Fruit fly (Drosophila melanogaster) whole organism, prepupa: ENCODE data around the gene Coa8.

Experiments
- CG10669 ChIP-seq: fragments of 200-800 bp; sonication (Bioruptor generic); optimal IDR thresholded peaks from 3 replicates; lab custom pipeline; 2018; ENCODE audit warnings: missing biosample characterization, mild to moderate bottlenecking, missing genetic modification characterization, moderate library complexity
- CG6854 ChIP-seq: fragments of 200-800 bp; sonication (Bioruptor generic); optimal IDR thresholded peaks from 2 replicates; lab custom pipeline; 2017; ENCODE audit warnings: missing biosample characterization, mild to moderate bottlenecking, missing genetic modification characterization
- CG8119 ChIP-seq: fragments of 200-800 bp; sonication (Bioruptor generic); IDR thresholded peaks from 3 replicates; pipeline ENCODE4 v1.3.6; 2022; ENCODE audit warnings: missing biosample characterization, missing genetic modification characterization
- CG8319 ChIP-seq: fragments of 200-800 bp; sonication (Bioruptor generic); optimal IDR thresholded peaks from 3 replicates; lab custom pipeline; 2016; ENCODE audit warnings: missing biosample characterization, missing genetic modification characterization
- CG8632 ChIP-seq: fragments of 200-800 bp; sonication (Bioruptor generic); optimal IDR thresholded peaks from 3 replicates; lab custom pipeline; 2016; ENCODE audit warnings: missing biosample characterization, missing genetic modification characterization
- CG9139 ChIP-seq: fragments of 200-800 bp; sonication (Bioruptor generic); optimal IDR thresholded peaks from 3 replicates; lab custom pipeline; 2017; ENCODE audit warnings: missing biosample characterization, mild to moderate bottlenecking, missing genetic modification characterization
- Ets21C ChIP-seq: fragments of 200-800 bp; sonication (Bioruptor generic); optimal IDR thresholded peaks from 3 replicates; lab custom pipeline; 2016; ENCODE audit warnings: missing biosample characterization, missing genetic modification characterization
- Sox102F ChIP-seq: fragments of 200-800 bp; sonication (Bioruptor generic); optimal IDR thresholded peaks from 2 replicates; lab custom pipeline; 2016; ENCODE audit warnings: missing biosample characterization, mild to moderate bottlenecking, missing genetic modification characterization
- Sox14 ChIP-seq: fragments of 200-800 bp; sonication (Bioruptor generic); optimal IDR thresholded peaks from 3 replicates; lab custom pipeline; 2016; ENCODE audit warnings: missing biosample characterization, missing genetic modification characterization
- achi ChIP-seq: fragments of 200-800 bp; sonication (Bioruptor generic); optimal IDR thresholded peaks from 3 replicates; lab custom pipeline; 2016; ENCODE audit warnings: missing biosample characterization, missing genetic modification characterization
- eg ChIP-seq: fragments of 200-800 bp; sonication (Bioruptor generic); IDR thresholded peaks from 3 replicates; pipeline ENCODE4 v1.3.6; 2022; ENCODE audit warnings: missing biosample characterization, missing genetic modification characterization
- net ChIP-seq: fragments of 200-800 bp; sonication (Bioruptor generic); optimal IDR thresholded peaks from 3 replicates; lab custom pipeline; 2016; ENCODE audit warnings: missing biosample characterization, missing genetic modification characterization
- svp ChIP-seq: fragments of 200-800 bp; sonication (Bioruptor generic); peaks from one replicate; lab custom pipeline; 2016; ENCODE audit warnings: missing biosample characterization, missing genetic modification characterization
- topi ChIP-seq: fragments of 200-800 bp; sonication (Bioruptor generic); optimal IDR thresholded peaks from 3 replicates; lab custom pipeline; 2016; ENCODE audit warnings: missing biosample characterization, missing genetic modification characterization

- peak; percentile 27 for TF ChIP-seq CG6854
- peak; percentile 40 for TF ChIP-seq CG9139 (GFP tag; lab: Kevin White, UChicago)
- peak; percentile 36 for TF ChIP-seq topi (GFP tag; lab: Kevin White, UChicago)
- TF ChIP-seq CG8632 (GFP tag; lab: Kevin White, UChicago) = no peak
- peak; percentile 67 for TF ChIP-seq svp
- no peak for TF ChIP-seq CG10669 (GFP tag; lab: Kevin White, UChicago)
- TF ChIP-seq achi (GFP tag; lab: Kevin White, UChicago) = no peak
- TF ChIP-seq net = peak; percentile 45
- no peak for TF ChIP-seq Sox102F (GFP tag; lab: Kevin White, UChicago)
- peak; percentile 68 for TF ChIP-seq eg (GFP tag; lab: Robert Waterston, UW)
- peak; percentile 76 for TF ChIP-seq CG8119
- TF ChIP-seq CG8319 (GFP tag; lab: Kevin White, UChicago) = no peak
- TF ChIP-seq Sox14 = peak; percentile 29
- TF ChIP-seq Ets21C (GFP tag; lab: Kevin White, UChicago) = no peak
Observed at dm6 chrX:1908757-1909156, 28.7 kb downstream of the Coa8 start, which contains the start of the genes Edem1 and Rbcn-3B.
